Fruit fly (Drosophila melanogaster) whole organism, adult: Measurements from ENCODE around the gene CG13907.

Experiments used
- CG12768 ChIP-seq: fragments of 200-800 bp; sonication (Bioruptor generic); optimal IDR thresholded peaks from 2 replicates; lab custom pipeline; 2017; ENCODE audit warnings: missing biosample characterization, missing genetic modification characterization, mild to moderate bottlenecking, moderate library complexity, missing genetic modification reagents
- CG1620 ChIP-seq: fragments of 200-800 bp; sonication (Bioruptor generic); optimal IDR thresholded peaks from 2 replicates; lab custom pipeline; 2016; ENCODE audit warnings: missing biosample characterization, missing genetic modification characterization
- Clk ChIP-seq: fragments of 200-800 bp; sonication (Bioruptor generic); optimal IDR thresholded peaks from 2 replicates; lab custom pipeline; 2017; ENCODE audit warnings: missing biosample characterization, missing genetic modification characterization
- Crg-1 ChIP-seq: fragments of 200-800 bp; sonication (Bioruptor generic); optimal IDR thresholded peaks from 2 replicates; lab custom pipeline; 2016; ENCODE audit warnings: missing biosample characterization, missing genetic modification characterization
- Mnt ChIP-seq: fragments of 200-800 bp; sonication (Bioruptor generic); optimal IDR thresholded peaks from 2 replicates; lab custom pipeline; 2016; ENCODE audit warnings: missing biosample characterization, mild to moderate bottlenecking, missing genetic modification characterization
- bab1 ChIP-seq: fragments of 200-800 bp; sonication (Bioruptor generic); optimal IDR thresholded peaks from 3 replicates; lab custom pipeline; 2019; ENCODE audit warnings: missing biosample characterization, mild to moderate bottlenecking, missing genetic modification characterization, moderate library complexity
- pad ChIP-seq: fragments of 200-800 bp; sonication (Bioruptor generic); optimal IDR thresholded peaks from 3 replicates; lab custom pipeline; 2017; ENCODE audit warnings: missing biosample characterization, missing genetic modification characterization, mild to moderate bottlenecking, moderate library complexity, missing genetic modification reagents
- tj ChIP-seq: fragments of 200-800 bp; sonication (Bioruptor generic); optimal IDR thresholded peaks from 3 replicates; lab custom pipeline; 2017; ENCODE audit warnings: missing biosample characterization, mild to moderate bottlenecking, missing genetic modification characterization, moderate library complexity

dm6 chr3L:876087-876486 lies 5.7 kb downstream of the CG13907 start:
- no peak for TF ChIP-seq Crg-1 (GFP tag; lab: Kevin White, UChicago)
- TF ChIP-seq pad, result no peak
- no peak for TF ChIP-seq bab1 (GFP tag; lab: Kevin White, UChicago)
- TF ChIP-seq tj (GFP tag; lab: Kevin White, UChicago), result no peak
- TF ChIP-seq Mnt (GFP tag; lab: Kevin White, UChicago), result no peak
- no peak for TF ChIP-seq Clk (GFP tag; lab: Kevin White, UChicago)
- TF ChIP-seq CG1620 (GFP tag; lab: Kevin White, UChicago), result no peak
- no peak for TF ChIP-seq CG12768
